Worm (Caenorhabditis elegans) whole organism, L4/young adult: ENCODE data around the gene pqn-54.

ENCODE experiments used
- W03F9.2 ChIP-seq: fragments of 150-350 bp; optimal IDR thresholded peaks from 2 replicates; lab custom pipeline; 2014; ENCODE audit warnings: missing biosample characterization, missing genetic modification characterization
- dao-5 ChIP-seq: sonication (generic microtip); optimal IDR thresholded peaks from 2 replicates; lab custom pipeline; 2016; ENCODE audit warnings: missing genotype, missing genetic modification characterization, moderate library complexity, missing compliant biosample characterization
- him-1 ChIP-seq: sonication (generic microtip); optimal IDR thresholded peaks from 2 replicates; lab custom pipeline; 2016; ENCODE audit warnings: missing genotype, missing genetic modification reagents, missing genetic modification characterization, missing compliant biosample characterization

DNA sequence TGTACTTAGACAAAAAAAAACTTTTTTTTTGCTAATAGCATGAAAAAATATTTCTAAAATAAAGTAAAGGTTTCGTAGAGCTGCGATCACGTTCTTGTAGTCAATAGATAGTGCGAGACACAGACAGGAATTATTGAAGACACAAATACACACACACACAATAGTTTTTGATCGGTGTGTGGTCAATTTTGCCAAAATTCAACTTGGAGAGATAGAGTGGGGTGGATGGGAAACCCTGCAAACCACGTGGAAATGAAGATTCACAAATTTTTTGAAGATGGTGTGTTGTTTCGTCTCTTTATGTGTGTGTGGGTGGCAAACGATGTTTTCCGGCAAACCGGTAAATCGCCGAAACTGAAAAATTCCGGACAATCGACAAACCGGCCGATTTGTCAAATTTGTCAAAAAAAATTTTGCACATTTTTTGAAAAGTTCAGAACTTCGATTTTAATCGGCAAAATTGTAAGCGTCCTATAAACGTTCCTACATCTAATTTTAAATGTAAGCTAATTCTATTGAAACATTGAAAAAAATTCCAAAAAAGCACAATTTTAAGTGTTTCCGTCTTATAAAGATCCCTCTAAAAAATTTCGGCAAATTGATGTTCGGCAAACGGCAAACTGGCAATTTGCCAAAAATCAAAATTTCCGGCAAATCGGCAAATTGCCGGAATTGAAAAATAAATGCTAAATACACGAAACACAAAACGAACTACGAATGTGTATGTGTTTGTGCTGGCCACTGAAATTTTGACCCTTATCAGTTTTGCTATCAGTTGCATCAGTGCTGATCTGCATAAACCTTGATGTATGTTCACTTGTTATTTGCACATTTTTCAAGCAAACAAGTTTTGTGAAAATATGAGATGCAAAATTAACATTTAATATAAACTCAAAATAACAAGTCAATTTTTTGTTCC is 32.0 kb upstream of the pqn-54 start:
- no peak for TF ChIP-seq him-1 (tag; lab: Kevin White, UChicago)
- TF ChIP-seq W03F9.2 (tag; lab: Kevin White, UChicago), result no peak
- TF ChIP-seq dao-5, result no peak
